Fruit fly (Drosophila melanogaster): Measurements from ENCODE around the gene Fuca.

The Fuca gene

dm6 chr3L:11492457-11492856, 30.1 kb downstream of the Fuca start (continued):
- TF ChIP-seq al (GFP tag; IDR thresholded peaks at IDR 0.05) = 0 out of 2 replicates have a peak, but pooled peaks have one; percentile 15
- no peak for TF ChIP-seq Myb (GFP tag; optimal IDR thresholded peaks at IDR 0.05)
- TF ChIP-seq nerfin-2 (GFP tag; IDR thresholded peaks at IDR 0.05; ENCODE audit: partially characterized antibody) = no peak
- TF ChIP-seq ind (GFP tag; optimal IDR thresholded peaks at IDR 0.05) = no peak
- peak; percentile 38 for TF ChIP-seq CG1647 (GFP tag; optimal IDR thresholded peaks at IDR 0.05)
- no peak for TF ChIP-seq Fer2 (tag; optimal IDR thresholded peaks at IDR 0.05)
- peak in 1 of 2 experiments; percentile 35 for TF ChIP-seq bsh (GFP tag; optimal IDR thresholded peaks at IDR 0.05)
- TF ChIP-seq Blimp-1 (GFP tag; optimal IDR thresholded peaks at IDR 0.05) = peak; percentile 52
- peak; percentile 17 for TF ChIP-seq zen (tag; optimal IDR thresholded peaks at IDR 0.05)
- 0 out of 2 replicates have a peak, but pooled peaks have one; percentile 38 for TF ChIP-seq CG5953 (GFP tag; IDR thresholded peaks at IDR 0.05)
- TF ChIP-seq Drgx (GFP tag; IDR thresholded peaks at IDR 0.05) = peak; percentile 27; the same call in 1 of the 2 replicates
- TF ChIP-seq ash1 (GFP tag; optimal IDR thresholded peaks at IDR 0.05) = no peak
- TF ChIP-seq sima (GFP tag; optimal IDR thresholded peaks at IDR 0.05) = no peak
- TF ChIP-seq sob (GFP tag; IDR thresholded peaks at IDR 0.05) = 0 out of 2 replicates have a peak, but pooled peaks have one; percentile 12
- TF ChIP-seq gce (GFP tag; IDR thresholded peaks at IDR 0.05) = 0 out of 3 replicates have a peak, but pooled peaks have one; percentile 7
- peak; percentile 27 for TF ChIP-seq CG11398 (GFP tag; optimal IDR thresholded peaks at IDR 0.05)
- peak; percentile 4 to 19 for TF ChIP-seq Trl (optimal IDR thresholded peaks at IDR 0.05)
- TF ChIP-seq Trl (GFP tag; optimal IDR thresholded peaks at IDR 0.05) = no peak
- peak; percentile 34 for TF ChIP-seq tx (GFP tag; optimal IDR thresholded peaks at IDR 0.05)
- no peak for TF ChIP-seq jumu (GFP tag; optimal IDR thresholded peaks at IDR 0.05)
- TF ChIP-seq CG17328 (GFP tag; IDR thresholded peaks at IDR 0.05) = 0 out of 2 replicates have a peak, but pooled peaks have one; percentile 11
- no peak for TF ChIP-seq grn (GFP tag; optimal IDR thresholded peaks at IDR 0.05)
- TF ChIP-seq C15 (GFP tag; IDR thresholded peaks at IDR 0.05) = no peak

- TF ChIP-seq croc (GFP tag; conservative IDR thresholded peaks at IDR 0.05) (no peak), ATbp (GFP tag; optimal IDR thresholded peaks at IDR 0.05) (peak; percentile 51), Sry-β (GFP tag; optimal IDR thresholded peaks at IDR 0.05) (peak; percentile 31), CG6683 (GFP tag; optimal IDR thresholded peaks at IDR 0.05) (no peak), sisA (GFP tag; IDR thresholded peaks at IDR 0.05) (no peak), scrt (GFP tag; optimal IDR thresholded peaks at IDR 0.05) (no peak), Lhr (GFP tag; optimal IDR thresholded peaks at IDR 0.05) (no peak), CG8359 (GFP tag; optimal IDR thresholded peaks at IDR 0.05; ENCODE audit: borderline replicate concordance) (peak; percentile 15), slou (GFP tag; optimal IDR thresholded peaks at IDR 0.05) (no peak), HHEX (GFP tag; optimal IDR thresholded peaks at IDR 0.05) (peak; percentile 17), CG14710 (tag; optimal IDR thresholded peaks at IDR 0.05) (peak; percentile 30), Kr (GFP tag; optimal IDR thresholded peaks at IDR 0.05) (no peak), bowl (GFP tag; IDR thresholded peaks at IDR 0.05) (no peak), CG6175 (GFP tag; IDR thresholded peaks at IDR 0.05) (no peak), fd96Cb (tag; optimal IDR thresholded peaks at IDR 0.05) (peak; percentile 13), sqz (GFP tag; optimal IDR thresholded peaks at IDR 0.05) (peak; percentile 18), E2f1 (GFP tag; IDR thresholded peaks at IDR 0.05) (no peak), CG13287 (GFP tag; IDR thresholded peaks at IDR 0.05; ENCODE audit: partially characterized antibody) (no peak), CG12659 (GFP tag; optimal IDR thresholded peaks at IDR 0.05) (no peak), CG4404 (GFP tag; IDR thresholded peaks at IDR 0.05) (no peak), CG1529 (GFP tag; optimal IDR thresholded peaks at IDR 0.05) (peak; percentile 48), bsh (GFP tag; optimal IDR thresholded peaks at IDR 0.05) (peak in 1 of 2 experiments; percentile 58), B-H2 (GFP tag; optimal IDR thresholded peaks at IDR 0.05) (no peak), tx (GFP tag; optimal IDR thresholded peaks at IDR 0.05) (no peak), trem (tag; optimal IDR thresholded peaks at IDR 0.05) (peak; percentile 3), TFAM (GFP tag; optimal IDR thresholded peaks at IDR 0.05) (no peak), CG6765 (GFP tag; optimal IDR thresholded peaks at IDR 0.05) (no peak), wdn (GFP tag; IDR thresholded peaks at IDR 0.05) (no peak), ac (GFP tag; optimal IDR thresholded peaks at IDR 0.05) (peak; percentile 12), CG6254 (GFP tag; optimal IDR thresholded peaks at IDR 0.05) (no peak)
Observed at dm6 chr3L:11491874-11492268, 30.6 kb downstream of the Fuca start.
